ENCODE assay signal across 1 worm cellular context in the genomic region with DNA sequence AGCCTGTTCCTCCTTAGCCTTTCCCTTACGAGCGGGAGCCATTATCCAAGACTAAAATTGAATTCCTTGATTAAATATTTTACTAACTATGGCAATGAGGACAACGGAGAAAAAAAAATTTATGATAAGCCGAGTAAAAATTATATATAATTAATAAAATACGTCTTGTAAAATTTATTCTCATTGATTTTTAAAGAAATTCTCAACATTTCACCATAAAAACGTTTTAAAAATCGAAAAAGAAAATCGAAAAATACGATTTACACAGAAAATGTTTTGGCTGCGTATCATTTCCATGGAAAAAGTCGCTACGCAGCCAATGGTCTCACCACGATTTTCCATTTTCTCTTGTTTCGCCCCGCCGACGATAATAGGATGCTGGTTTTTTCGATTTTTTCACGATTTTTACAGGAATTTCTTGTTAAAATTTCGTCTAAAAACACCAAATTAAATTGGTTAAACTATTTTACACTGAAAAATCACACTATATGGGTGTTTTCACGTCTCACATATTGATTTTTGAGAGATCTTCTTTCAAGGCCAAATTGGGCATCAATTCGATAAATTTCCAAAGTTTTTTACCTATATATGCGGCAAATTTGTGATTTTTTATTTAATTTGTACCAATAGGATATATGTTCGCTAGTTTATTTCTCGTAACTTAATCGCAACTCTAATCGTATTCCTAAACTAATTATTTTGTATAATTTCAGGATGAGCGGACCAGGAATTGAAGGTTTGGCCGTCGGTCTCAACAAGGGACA.
TF ChIP-seq lines count a peak whose summit lies in the region.

A gene (minus strand): TSS at position 51 of the 764 bp plus-strand sequence.
A gene (plus strand): TSS at position 714 of the 764 bp plus-strand sequence.

TF ChIP-seq in whole organism, L4 larva, 104 proteins besides CTCF, POLR2A, EP300 and RAD21 (continued from another document):
- TF ChIP-seq ceh-20 (GFP tag; IDR thresholded peaks at IDR 0.05; lab: Robert Waterston, UW): peak; percentile 63; the same call in 1 of the 2 replicates
- peak; percentile 34 for TF ChIP-seq lin-15B (tag; optimal IDR thresholded peaks at IDR 0.05; lab: Kevin White, UChicago)
- TF ChIP-seq php-3 (GFP tag; IDR thresholded peaks at IDR 0.05; lab: Robert Waterston, UW): no peak
- peak; percentile 95 for TF ChIP-seq zfp-2 (tag; optimal IDR thresholded peaks at IDR 0.05; lab: Kevin White, UChicago)
- TF ChIP-seq fkh-10 (GFP tag; optimal IDR thresholded peaks at IDR 0.05; lab: Kevin White, UChicago): peak; percentile 49
- TF ChIP-seq nhr-6 (tag; optimal IDR thresholded peaks at IDR 0.05; lab: Kevin White, UChicago): peak; percentile 86
- TF ChIP-seq hmg-1.1 (GFP tag; IDR thresholded peaks at IDR 0.05; lab: Robert Waterston, UW): peak; percentile 62; the same call in 1 of the 2 replicates
- TF ChIP-seq madf-5 (GFP tag; IDR thresholded peaks at IDR 0.05; lab: Robert Waterston, UW): no peak
- TF ChIP-seq duxl-1 (tag; optimal IDR thresholded peaks at IDR 0.05; lab: Kevin White, UChicago; ENCODE audit: poor library complexity): peak; percentile 76
- TF ChIP-seq daf-16 (GFP tag; optimal IDR thresholded peaks at IDR 0.05; lab: Kevin White, UChicago): peak in 1 of 2 experiments; percentile 33
- peak; percentile 57 for TF ChIP-seq daf-16 (tag; optimal IDR thresholded peaks at IDR 0.05; lab: Kevin White, UChicago)
- TF ChIP-seq ceh-32 (tag; optimal IDR thresholded peaks at IDR 0.05; lab: Kevin White, UChicago; ENCODE audit: poor library complexity): no peak
- peak; percentile 89 for TF ChIP-seq dpl-1 (GFP tag; optimal IDR thresholded peaks at IDR 0.05; lab: Kevin White, UChicago)
- no peak for TF ChIP-seq saeg-2 (GFP tag; IDR thresholded peaks at IDR 0.05; lab: Robert Waterston, UW)
- TF ChIP-seq lsy-2 (tag; optimal IDR thresholded peaks at IDR 0.05; lab: Kevin White, UChicago): peak; percentile 43 to 96
- TF ChIP-seq jun-1 (tag; optimal IDR thresholded peaks at IDR 0.05; lab: Kevin White, UChicago): peak; percentile 21
- TF ChIP-seq daf-8 (GFP tag; IDR thresholded peaks at IDR 0.05; lab: Robert Waterston, UW): no peak
- TF ChIP-seq ctbp-1 (GFP tag; IDR thresholded peaks at IDR 0.05; lab: Robert Waterston, UW): no peak
- TF ChIP-seq hlh-30 (tag; optimal IDR thresholded peaks at IDR 0.05; lab: Kevin White, UChicago; ENCODE audit: insufficient read depth): peak; percentile 77
- no peak for TF ChIP-seq zag-1 (tag; optimal IDR thresholded peaks at IDR 0.05; lab: Kevin White, UChicago)
- no peak for TF ChIP-seq skn-1 (tag; optimal IDR thresholded peaks at IDR 0.05; lab: Kevin White, UChicago)
- TF ChIP-seq madf-9 (GFP tag; conservative IDR thresholded peaks at IDR 0.05; lab: Robert Waterston, UW): no peak
- TF ChIP-seq mes-2 (tag; optimal IDR thresholded peaks at IDR 0.05; lab: Kevin White, UChicago; ENCODE audit: poor library complexity, severe bottlenecking): peak; percentile 92
- TF ChIP-seq zip-2 (tag; optimal IDR thresholded peaks at IDR 0.05; lab: Kevin White, UChicago): peak; percentile 9
- no peak for TF ChIP-seq Y5F2A.4 (GFP tag; optimal IDR thresholded peaks at IDR 0.05; lab: Kevin White, UChicago)
- no peak for TF ChIP-seq unc-39 (tag; optimal IDR thresholded peaks at IDR 0.05; lab: Kevin White, UChicago)
- TF ChIP-seq dmd-8 (GFP tag; IDR thresholded peaks at IDR 0.05; lab: Robert Waterston, UW): no peak
- TF ChIP-seq Y75B8A.6 (GFP tag; IDR thresholded peaks at IDR 0.05; lab: Robert Waterston, UW): no peak
- TF ChIP-seq T20F7.1 (GFP tag; optimal IDR thresholded peaks at IDR 0.05; lab: Kevin White, UChicago): peak; percentile 90
- TF ChIP-seq ceh-28 (tag; optimal IDR thresholded peaks at IDR 0.05; lab: Kevin White, UChicago): no peak
- peak; percentile 71 for TF ChIP-seq ama-1 (optimal IDR thresholded peaks at IDR 0.05; lab: Kevin White, UChicago)
- TF ChIP-seq F10B5.3 (tag; optimal IDR thresholded peaks at IDR 0.05; lab: Kevin White, UChicago): no peak
- peak; percentile 91 for TF ChIP-seq mep-1 (tag; optimal IDR thresholded peaks at IDR 0.05; lab: Kevin White, UChicago)
- TF ChIP-seq ztf-7 (tag; optimal IDR thresholded peaks at IDR 0.05; lab: Kevin White, UChicago): peak; percentile 75
- no peak for TF ChIP-seq daf-19 (GFP tag; conservative IDR thresholded peaks at IDR 0.05; lab: Robert Waterston, UW)
- no peak for TF ChIP-seq ZK337.2 (GFP tag; IDR thresholded peaks at IDR 0.05; lab: Robert Waterston, UW)
- TF ChIP-seq mxl-3 (GFP tag; optimal IDR thresholded peaks at IDR 0.05; lab: Kevin White, UChicago): no peak
- no peak for TF ChIP-seq tag-97 (GFP tag; IDR thresholded peaks at IDR 0.05; lab: Robert Waterston, UW)
